Fruit fly (Drosophila melanogaster): Measurements from ENCODE around the gene rdgA.

- TF ChIP-seq tup (GFP tag; optimal IDR thresholded peaks at IDR 0.05) (no peak), HLHmδ (GFP tag; optimal IDR thresholded peaks at IDR 0.05) (no peak), CG34224 (GFP tag; IDR thresholded peaks at IDR 0.05; ENCODE audit: partially characterized antibody) (peak; percentile 44; the same call in 2 of the 3 replicates), CG33557 (GFP tag; optimal IDR thresholded peaks at IDR 0.05) (no peak), ttk (GFP tag; IDR thresholded peaks at IDR 0.05) (no peak)
These were observed at the start of gene rdgA for dm6 chrX:8906805-8907546.

All from whole organism, embryonic.